Fruit fly (Drosophila melanogaster) whole organism, embryonic: ENCODE results near the gene CG42554.
A peak's percentile ranks its signal among the peaks of the same experiment; 100 is the strongest.

Experiments used
- B-H1 ChIP-seq: fragments of 200-800 bp; sonication (Bioruptor generic); IDR thresholded peaks from 3 replicates; pipeline ENCODE4 v1.3.6; 2022; ENCODE audit warnings: missing biosample characterization, missing genetic modification characterization
- CG10209 ChIP-seq: fragments of 200-800 bp; sonication (Bioruptor generic); optimal IDR thresholded peaks from 3 replicates; lab custom pipeline; 2017; ENCODE audit warnings: missing biosample characterization, mild to moderate bottlenecking, missing genetic modification characterization, missing genetic modification reagents
- CG1024 ChIP-seq: fragments of 200-800 bp; sonication (Bioruptor generic); IDR thresholded peaks from 2 replicates; pipeline ENCODE4 v1.3.6; 2022; ENCODE audit warnings: missing biosample characterization, missing genetic modification characterization
- CG11723 ChIP-seq: fragments of 200-800 bp; sonication (Bioruptor generic); optimal IDR thresholded peaks from 2 replicates; lab custom pipeline; 2017; ENCODE audit warnings: missing biosample characterization, mild to moderate bottlenecking, missing genetic modification characterization
- CG12219 ChIP-seq: fragments of 200-800 bp; sonication (Bioruptor generic); optimal IDR thresholded peaks from 3 replicates; lab custom pipeline; 2018; ENCODE audit warnings: missing biosample characterization, mild to moderate bottlenecking, missing genetic modification characterization
- CG12942 ChIP-seq: fragments of 200-800 bp; sonication (Bioruptor generic); optimal IDR thresholded peaks from 3 replicates; lab custom pipeline; 2016; ENCODE audit warnings: missing biosample characterization, missing genetic modification characterization
- CG14050 ChIP-seq: fragments of 200-800 bp; sonication (Bioruptor generic); IDR thresholded peaks from 3 replicates; pipeline ENCODE4 v1.3.6; 2022; ENCODE audit warnings: missing biosample characterization, missing genetic modification characterization
- CG15479 ChIP-seq: fragments of 200-800 bp; sonication (Bioruptor generic); optimal IDR thresholded peaks from 3 replicates; lab custom pipeline; 2019; ENCODE audit warnings: missing biosample characterization, mild to moderate bottlenecking, missing genetic modification characterization, moderate library complexity
- CG16863 ChIP-seq: fragments of 200-800 bp; sonication (Bioruptor generic); optimal IDR thresholded peaks from 3 replicates; lab custom pipeline; 2016; ENCODE audit warnings: missing biosample characterization, missing genetic modification characterization
- CG17829 ChIP-seq: fragments of 200-800 bp; optimal IDR thresholded peaks from 2 replicates; lab custom pipeline; 2019; ENCODE audit warnings: missing biosample characterization, mild to moderate bottlenecking, missing genetic modification characterization, moderate library complexity
- CG2129 ChIP-seq: fragments of 200-800 bp; sonication (Bioruptor generic); IDR thresholded peaks from 2 replicates; pipeline ENCODE4 v1.3.6; 2022; ENCODE audit warnings: missing biosample characterization, missing genetic modification characterization; ENCODE audit not compliant: partially characterized antibody
- CG32772 ChIP-seq: fragments of 200-800 bp; sonication (Bioruptor generic); IDR thresholded peaks from 2 replicates; pipeline ENCODE4 v1.3.6; 2022; ENCODE audit warnings: missing biosample characterization, missing genetic modification characterization
- CG3726 ChIP-seq: fragments of 200-800 bp; sonication (Bioruptor generic); IDR thresholded peaks from 3 replicates; pipeline ENCODE4, ENCODE4 v1.3.6; 2022; ENCODE audit warnings: missing biosample characterization, missing genetic modification characterization
- CG4707 ChIP-seq: fragments of 200-800 bp; sonication (Bioruptor generic); optimal IDR thresholded peaks from 2 replicates; lab custom pipeline; 2018; ENCODE audit warnings: missing biosample characterization, mild to moderate bottlenecking, missing genetic modification characterization, moderate library complexity
- CG4820 ChIP-seq: fragments of 200-800 bp; sonication (Bioruptor generic); optimal IDR thresholded peaks from 3 replicates; lab custom pipeline; 2016; ENCODE audit warnings: missing biosample characterization, missing genetic modification characterization
- CG7556 ChIP-seq: fragments of 200-800 bp; sonication (Bioruptor generic); optimal IDR thresholded peaks from 2 replicates; lab custom pipeline; 2017; ENCODE audit warnings: missing biosample characterization, mild to moderate bottlenecking, missing genetic modification characterization
- CG7963 ChIP-seq: fragments of 200-800 bp; sonication (Bioruptor generic); IDR thresholded peaks from 3 replicates; pipeline ENCODE4 v1.3.6; 2022; ENCODE audit warnings: missing biosample characterization, missing genetic modification characterization; ENCODE audit not compliant: partially characterized antibody
- CTCF ChIP-seq: fragments of 200-800 bp; sonication (Bioruptor generic); optimal IDR thresholded peaks from 2 replicates; lab custom pipeline; 2017; ENCODE audit warnings: missing biosample characterization, mild to moderate bottlenecking, missing genetic modification characterization, moderate library complexity
- Chrac-16 ChIP-seq: fragments of 200-800 bp; sonication (Bioruptor generic); optimal IDR thresholded peaks from 3 replicates; lab custom pipeline; 2016; ENCODE audit warnings: missing biosample characterization, missing genetic modification characterization
- CkIIα-i1 ChIP-seq: fragments of 200-800 bp; sonication (Bioruptor generic); IDR thresholded peaks from 2 replicates; pipeline ENCODE4 v1.3.6; 2022; ENCODE audit warnings: missing biosample characterization, missing genetic modification characterization
- Dref ChIP-seq: fragments of 200-800 bp; sonication (Bioruptor generic); IDR thresholded peaks from 2 replicates; pipeline ENCODE4 v1.3.6; 2022; ENCODE audit warnings: missing biosample characterization, missing genetic modification characterization
- Gug ChIP-seq: fragments of 200-800 bp; sonication (Bioruptor generic); IDR thresholded peaks from 4 replicates; pipeline ENCODE4 v1.3.6; 2022; ENCODE audit warnings: missing biosample characterization, missing genetic modification characterization
- HLH3B ChIP-seq: fragments of 200-800 bp; sonication (Bioruptor generic); IDR thresholded peaks from 2 replicates; pipeline ENCODE4 v1.3.6; 2022; ENCODE audit warnings: missing biosample characterization, missing genetic modification characterization
- Lhr ChIP-seq: fragments of 200-800 bp; sonication (Bioruptor generic); optimal IDR thresholded peaks from 3 replicates; lab custom pipeline; 2017; ENCODE audit warnings: mild to moderate bottlenecking, missing biosample characterization, missing genetic modification reagents, missing genetic modification characterization
- Max ChIP-seq: fragments of 200-800 bp; sonication (Bioruptor generic); optimal IDR thresholded peaks from 2 replicates; lab custom pipeline; 2016; ENCODE audit warnings: missing biosample characterization, mild to moderate bottlenecking, missing genetic modification characterization
- Mes4 ChIP-seq: fragments of 200-800 bp; sonication (Bioruptor generic); optimal IDR thresholded peaks from 2 replicates; lab custom pipeline; 2016; ENCODE audit warnings: missing biosample characterization, missing genetic modification characterization
- Oli ChIP-seq: fragments of 200-800 bp; sonication (Bioruptor generic); optimal IDR thresholded peaks from 2 replicates; lab custom pipeline; 2018; ENCODE audit warnings: missing biosample characterization, mild to moderate bottlenecking, missing genetic modification characterization, moderate library complexity
- Ravus ChIP-seq: fragments of 200-800 bp; sonication (Bioruptor generic); IDR thresholded peaks from 2 replicates; pipeline ENCODE4 v1.3.6; 2022; ENCODE audit warnings: missing biosample characterization, missing genetic modification characterization
- az2 ChIP-seq: fragments of 200-800 bp; sonication (Bioruptor generic); optimal IDR thresholded peaks from 3 replicates; lab custom pipeline; 2016; ENCODE audit warnings: missing biosample characterization, missing genetic modification characterization
- bowl ChIP-seq: fragments of 200-800 bp; sonication (Bioruptor generic); IDR thresholded peaks from 2 replicates; pipeline ENCODE4 v1.3.6; 2022; ENCODE audit warnings: missing biosample characterization, missing genetic modification characterization
- chm ChIP-seq: fragments of 200-800 bp; sonication (Bioruptor generic); IDR thresholded peaks from 2 replicates; pipeline ENCODE4 v1.3.6; 2022; ENCODE audit warnings: missing biosample characterization, missing genetic modification characterization
- da ChIP-seq: fragments of 200-800 bp; sonication (Bioruptor generic); optimal IDR thresholded peaks from 2 replicates; lab custom pipeline; 2016; ENCODE audit warnings: missing biosample characterization, missing genetic modification characterization
- fd64A ChIP-seq: fragments of 200-800 bp; sonication (Bioruptor generic); optimal IDR thresholded peaks from 3 replicates; lab custom pipeline; 2018; ENCODE audit warnings: missing biosample characterization, mild to moderate bottlenecking, missing genetic modification characterization
- gem ChIP-seq: fragments of 200-800 bp; sonication (Bioruptor generic); optimal IDR thresholded peaks from 2 replicates; lab custom pipeline; 2019; ENCODE audit warnings: missing biosample characterization, mild to moderate bottlenecking, missing genetic modification characterization, moderate library complexity
- jigr1 ChIP-seq: fragments of 200-800 bp; sonication (Bioruptor generic); IDR thresholded peaks from 3 replicates; pipeline ENCODE4 v1.3.6; 2022; ENCODE audit warnings: missing biosample characterization, missing genetic modification characterization
- jumu ChIP-seq: fragments of 200-800 bp; sonication (Bioruptor generic); optimal IDR thresholded peaks from 3 replicates; lab custom pipeline; 2016; ENCODE audit warnings: missing biosample characterization, missing genetic modification characterization
- lmd ChIP-seq: fragments of 200-800 bp; sonication (Bioruptor generic); IDR thresholded peaks from 2 replicates; pipeline ENCODE4 v1.3.6; 2022; ENCODE audit warnings: missing biosample characterization, missing genetic modification characterization
- lola ChIP-seq, 3 experiments: fragments of >200 bp in 2 of 3; fragments of 200-800 bp in 1 of 3; sonication (Bioruptor generic) in 1 of 3; optimal IDR thresholded peaks; 2 replicates each; lab custom pipeline; 2017 to 2019; ENCODE audit warnings: missing biosample characterization in 3 of 3, missing genetic modification characterization in 3 of 3, mild to moderate bottlenecking in 1 of 3, moderate library complexity in 1 of 3
- prd ChIP-seq, 3 experiments: fragments of >200 bp in 2 of 3; fragments of 200-800 bp in 1 of 3; sonication (Bioruptor generic) in 1 of 3; optimal IDR thresholded peaks in 2 of 3; IDR thresholded peaks in 1 of 3; 2 replicates in 2 of 3; 3 replicates in 1 of 3; pipeline versions ENCODE4 v1.3.6 to Lab custom; 2017 to 2022; ENCODE audit warnings: missing biosample characterization in 1 of 3, missing genetic modification characterization in 1 of 3
- row ChIP-seq: fragments of 200-800 bp; sonication (Bioruptor generic); IDR thresholded peaks from 3 replicates; pipeline ENCODE4 v1.3.6; 2022; ENCODE audit warnings: missing biosample characterization, missing genetic modification characterization
- sd ChIP-seq: fragments of 200-800 bp; sonication (Bioruptor generic); optimal IDR thresholded peaks from 3 replicates; lab custom pipeline; 2018; ENCODE audit warnings: missing biosample characterization, mild to moderate bottlenecking, missing genetic modification characterization, moderate library complexity
- sens-2 ChIP-seq: fragments of 200-800 bp; sonication (Bioruptor generic); IDR thresholded peaks from 2 replicates; pipeline ENCODE4 v1.3.6; 2022; ENCODE audit warnings: missing biosample characterization, missing genetic modification characterization
- slbo ChIP-seq: fragments of 200-800 bp; sonication (Bioruptor generic); IDR thresholded peaks from 2 replicates; pipeline ENCODE4 v1.3.6; 2022; ENCODE audit warnings: missing biosample characterization, missing genetic modification characterization
- slp2 ChIP-seq: fragments of 200-800 bp; sonication (Bioruptor generic); optimal IDR thresholded peaks from 2 replicates; lab custom pipeline; 2016; ENCODE audit warnings: missing biosample characterization, missing genetic modification characterization
- so ChIP-seq: fragments of 200-800 bp; sonication (Bioruptor generic); IDR thresholded peaks from 3 replicates; pipeline ENCODE4 v1.3.6; 2022; ENCODE audit warnings: missing biosample characterization, missing genetic modification characterization
- ssp ChIP-seq: fragments of 200-800 bp; sonication (Bioruptor generic); IDR thresholded peaks from 2 replicates; pipeline ENCODE4 v1.3.6; 2022; ENCODE audit warnings: missing biosample characterization, missing genetic modification characterization
- twi ChIP-seq: fragments of 200-800 bp; optimal IDR thresholded peaks from 2 replicates; lab custom pipeline; 2019; ENCODE audit warnings: missing biosample characterization, mild to moderate bottlenecking, missing genetic modification characterization, moderate library complexity
- wor ChIP-seq: fragments of 200-800 bp; sonication (Bioruptor generic); IDR thresholded peaks from 2 replicates; pipeline ENCODE4 v1.3.6; 2022; ENCODE audit warnings: missing biosample characterization, missing genetic modification characterization
- zfh1 ChIP-seq: fragments of 200-800 bp; sonication (Bioruptor generic); IDR thresholded peaks from 3 replicates; pipeline ENCODE4 v1.3.6; 2022; ENCODE audit warnings: missing biosample characterization, missing genetic modification characterization
- zfh2 ChIP-seq: fragments of 200-800 bp; sonication (Bioruptor generic); optimal IDR thresholded peaks from 2 replicates; lab custom pipeline; 2016; ENCODE audit warnings: missing biosample characterization, missing genetic modification characterization

The CG42554 gene

dm6 chr3L:799837-800513 is 35.5 kb upstream of the CG42554 start (continued):
- TF ChIP-seq HLH3B: peak; percentile 65
- TF ChIP-seq CG17829 (tag; lab: Kevin White, UChicago): peak; percentile 23
- TF ChIP-seq CG2129 (GFP tag; lab: Robert Waterston, UW): no peak
- no peak for TF ChIP-seq CG4707 (GFP tag; lab: Kevin White, UChicago)
- TF ChIP-seq CkIIα-i1 (GFP tag; lab: Robert Waterston, UW): no peak
- peak; percentile 37 for TF ChIP-seq twi
- TF ChIP-seq CG1024 (GFP tag; lab: Robert Waterston, UW): peak; percentile 49; the same call in 1 of the 2 replicates
- TF ChIP-seq CG4820 (GFP tag; lab: Kevin White, UChicago): peak; percentile 32
- no peak for TF ChIP-seq Max (GFP tag; lab: Kevin White, UChicago)
- no peak for TF ChIP-seq CG12219 (GFP tag; lab: Kevin White, UChicago)
- peak; percentile 65 for TF ChIP-seq CG32772 (GFP tag; lab: Robert Waterston, UW)
- peak; percentile 72; the same call in 2 of the 3 replicates for TF ChIP-seq zfh1 (GFP tag; lab: Robert Waterston, UW)
- 0 out of 3 replicates have a peak, but pooled peaks have one; percentile 44 for TF ChIP-seq CG3726
- peak; percentile 41 for TF ChIP-seq fd64A (GFP tag; lab: Kevin White, UChicago)
- no peak for TF ChIP-seq bowl (GFP tag; lab: Robert Waterston, UW)
- no peak for TF ChIP-seq Chrac-16
- TF ChIP-seq da (GFP tag; lab: Kevin White, UChicago): no peak
- no peak for TF ChIP-seq Ravus (GFP tag; lab: Robert Waterston, UW)
- peak; percentile 13 for TF ChIP-seq CG10209 (GFP tag; lab: Kevin White, UChicago)
- TF ChIP-seq B-H1 (GFP tag; lab: Robert Waterston, UW): no peak
- 0 out of 2 replicates have a peak, but pooled peaks have one; percentile 17 for TF ChIP-seq lmd (GFP tag; lab: Robert Waterston, UW)
- peak; percentile 20 for TF ChIP-seq CG7556 (GFP tag; lab: Kevin White, UChicago)
- peak; percentile 47; the same call in 1 of the 2 replicates for TF ChIP-seq wor
- peak; percentile 44; the same call in 1 of the 2 replicates for TF ChIP-seq sens-2 (GFP tag; lab: Robert Waterston, UW)
- TF ChIP-seq Mes4: no peak
- peak; percentile 7 for TF ChIP-seq Lhr (GFP tag; lab: Kevin White, UChicago)
- TF ChIP-seq CG11723 (GFP tag; lab: Kevin White, UChicago): no peak
- no peak for TF ChIP-seq CG15479 (GFP tag; lab: Kevin White, UChicago)
- TF ChIP-seq CG16863 (GFP tag; lab: Kevin White, UChicago): peak; percentile 19
- TF ChIP-seq az2: peak; percentile 41
- TF ChIP-seq jumu (GFP tag; lab: Kevin White, UChicago): no peak
- TF ChIP-seq gem: peak; percentile 67
- TF ChIP-seq CG14050: no peak
- TF ChIP-seq CG12942 (GFP tag; lab: Kevin White, UChicago): no peak
- TF ChIP-seq jigr1 (GFP tag; lab: Robert Waterston, UW): no peak
- TF ChIP-seq slbo (GFP tag; lab: Robert Waterston, UW): 0 out of 2 replicates have a peak, but pooled peaks have one; percentile 7
- TF ChIP-seq ssp (GFP tag; lab: Robert Waterston, UW): peak; percentile 42; the same call in 1 of the 2 replicates
- TF ChIP-seq lola (GFP tag; optimal IDR thresholded peaks at IDR 0.05; lab: Kevin White, UChicago): peak in 1 of 3 experiments; percentile 37
- no peak for TF ChIP-seq Oli (tag; lab: Kevin White, UChicago)
- no peak for TF ChIP-seq slp2 (GFP tag; lab: Kevin White, UChicago)
- TF ChIP-seq CG7963 (GFP tag; lab: Robert Waterston, UW): no peak
- no peak for TF ChIP-seq zfh2
- no peak for TF ChIP-seq prd (optimal IDR thresholded peaks at IDR 0.05; lab: Kevin White, UChicago)
- peak; percentile 69; the same call in 2 of the 3 replicates for TF ChIP-seq prd (GFP tag; IDR thresholded peaks at IDR 0.05; lab: Robert Waterston, UW)
- TF ChIP-seq sd (tag; lab: Kevin White, UChicago): peak; percentile 37
- no peak for TF ChIP-seq CTCF (GFP tag; lab: Kevin White, UChicago)
- peak; percentile 23; the same call in 1 of the 3 replicates for TF ChIP-seq so
- TF ChIP-seq chm (GFP tag; lab: Robert Waterston, UW): 0 out of 2 replicates have a peak, but pooled peaks have one; percentile 14
- TF ChIP-seq row (GFP tag; lab: Robert Waterston, UW): peak; percentile 55; the same call in 2 of the 3 replicates
- no peak for TF ChIP-seq Dref (GFP tag; lab: Robert Waterston, UW)
- no peak; the same call in 3 of the 4 replicates for TF ChIP-seq Gug (GFP tag; lab: Robert Waterston, UW)
